Worm (Caenorhabditis elegans) whole organism, mixed stage, embryonic: ENCODE results near the gene kqt-1.

Experiments
- M03D4.4 ChIP-seq: sonication (generic microtip); optimal IDR thresholded peaks from 2 replicates; lab custom pipeline; 2017; ENCODE audit warnings: mild to moderate bottlenecking, missing genetic modification characterization, missing compliant biosample characterization
- bed-3 ChIP-seq: fragments of 200-800 bp; sonication (Bioruptor generic); optimal IDR thresholded peaks from 3 replicates; lab custom pipeline; 2018; ENCODE audit warnings: mild to moderate bottlenecking, missing genetic modification characterization, moderate library complexity, missing compliant biosample characterization
- blmp-1 ChIP-seq: fragments of 150-350 bp; optimal IDR thresholded peaks from 2 replicates; lab custom pipeline; 2014; ENCODE audit warnings: missing biosample characterization, missing genetic modification characterization
- ceh-39 ChIP-seq: fragments of 150-350 bp; optimal IDR thresholded peaks from 2 replicates; lab custom pipeline; 2014; ENCODE audit warnings: missing biosample characterization, missing genetic modification characterization
- ceh-43 ChIP-seq: fragments of 200-800 bp; sonication (Bioruptor generic); optimal IDR thresholded peaks from 2 replicates; lab custom pipeline; 2018; ENCODE audit warnings: mild to moderate bottlenecking, missing genetic modification characterization, moderate library complexity, missing compliant biosample characterization
- ceh-83 ChIP-seq: fragments of 200-800 bp; sonication (Bioruptor generic); optimal IDR thresholded peaks from 2 replicates; lab custom pipeline; 2018; ENCODE audit warnings: mild to moderate bottlenecking, missing genetic modification characterization, missing compliant biosample characterization
- ces-1 ChIP-seq: fragments of 150-350 bp; optimal IDR thresholded peaks from 2 replicates; lab custom pipeline; 2014; ENCODE audit warnings: missing biosample characterization, missing genetic modification reagents, missing genetic modification characterization
- cnd-1 ChIP-seq: fragments of 200-800 bp; sonication (Bioruptor generic); optimal IDR thresholded peaks from 2 replicates; lab custom pipeline; 2018; ENCODE audit warnings: mild to moderate bottlenecking, missing genetic modification characterization, missing compliant biosample characterization
- drap-1 ChIP-seq: fragments of 200-800 bp; sonication (Bioruptor generic); optimal IDR thresholded peaks from 3 replicates; lab custom pipeline; 2018; ENCODE audit warnings: mild to moderate bottlenecking, missing genetic modification characterization, missing compliant biosample characterization
- elt-1 ChIP-seq: sonication (generic microtip); optimal IDR thresholded peaks from 2 replicates; lab custom pipeline; 2017; ENCODE audit warnings: missing genetic modification characterization, mild to moderate bottlenecking, missing compliant biosample characterization, antibody characterized with exemption, moderate library complexity, borderline replicate concordance; ENCODE audit not compliant: insufficient read depth
- elt-3 ChIP-seq: fragments of 150-350 bp; optimal IDR thresholded peaks from 2 replicates; lab custom pipeline; 2014; ENCODE audit warnings: missing biosample characterization, missing genetic modification characterization
- flh-1 ChIP-seq: fragments of 200-800 bp; sonication (Bioruptor generic); optimal IDR thresholded peaks from 2 replicates; lab custom pipeline; 2018; ENCODE audit warnings: mild to moderate bottlenecking, missing genetic modification characterization, moderate library complexity, missing compliant biosample characterization
- hlh-1 ChIP-seq: fragments of 150-350 bp; optimal IDR thresholded peaks from 2 replicates; lab custom pipeline; 2014; ENCODE audit warnings: missing biosample characterization, missing genetic modification reagents, missing genetic modification characterization
- lin-13 ChIP-seq: fragments of 150-350 bp; optimal IDR thresholded peaks from 2 replicates; lab custom pipeline; 2014; ENCODE audit warnings: missing biosample characterization, missing genetic modification characterization
- lin-32 ChIP-seq: fragments of 200-800 bp; sonication (Bioruptor generic); optimal IDR thresholded peaks from 2 replicates; lab custom pipeline; 2018; ENCODE audit warnings: mild to moderate bottlenecking, missing genetic modification characterization, missing compliant biosample characterization
- lsy-2 ChIP-seq: fragments of 150-350 bp; optimal IDR thresholded peaks from 2 replicates; lab custom pipeline; 2014; ENCODE audit warnings: missing biosample characterization, missing genetic modification characterization
- mab-5 ChIP-seq: fragments of 150-350 bp; optimal IDR thresholded peaks from 2 replicates; lab custom pipeline; 2014; ENCODE audit warnings: missing biosample characterization, missing genetic modification characterization
- mep-1 ChIP-seq: fragments of 150-350 bp; optimal IDR thresholded peaks from 2 replicates; lab custom pipeline; 2017; ENCODE audit warnings: missing biosample characterization, missing genetic modification reagents, missing genetic modification characterization, inconsistent platforms
- mls-2 ChIP-seq: sonication (generic microtip); optimal IDR thresholded peaks from 2 replicates; lab custom pipeline; 2016; ENCODE audit warnings: mild to moderate bottlenecking, missing genetic modification characterization, moderate library complexity, missing compliant biosample characterization
- nhr-12 ChIP-seq: fragments of 150-350 bp; optimal IDR thresholded peaks from 2 replicates; lab custom pipeline; 2014; ENCODE audit warnings: missing biosample characterization, missing genetic modification characterization
- nhr-2 ChIP-seq: fragments of 150-350 bp; optimal IDR thresholded peaks from 2 replicates; lab custom pipeline; 2014; ENCODE audit warnings: missing biosample characterization, missing genetic modification characterization
- nhr-237 ChIP-seq: fragments of 150-350 bp; optimal IDR thresholded peaks from 2 replicates; lab custom pipeline; 2014; ENCODE audit warnings: missing biosample characterization, missing genetic modification characterization
- nhr-76 ChIP-seq: sonication (generic microtip); optimal IDR thresholded peaks from 2 replicates; lab custom pipeline; 2017; ENCODE audit warnings: missing biosample characterization, missing genetic modification characterization
- pha-4 ChIP-seq: fragments of 150-350 bp; optimal IDR thresholded peaks from 2 replicates; lab custom pipeline; 2018; ENCODE audit warnings: missing biosample characterization, missing genetic modification reagents, missing genetic modification characterization
- sem-2 ChIP-seq: fragments of 200-800 bp; sonication (Bioruptor generic); optimal IDR thresholded peaks from 2 replicates; lab custom pipeline; 2018; ENCODE audit warnings: mild to moderate bottlenecking, missing genetic modification characterization, missing compliant biosample characterization
- sptf-1 ChIP-seq: sonication (generic microtip); optimal IDR thresholded peaks from 2 replicates; lab custom pipeline; 2017; ENCODE audit warnings: mild to moderate bottlenecking, missing genetic modification characterization, moderate library complexity, missing compliant biosample characterization
- tbx-8 ChIP-seq: fragments of 200-800 bp; sonication (Bioruptor generic); optimal IDR thresholded peaks from 2 replicates; lab custom pipeline; 2018; ENCODE audit warnings: mild to moderate bottlenecking, missing genetic modification characterization, moderate library complexity, missing compliant biosample characterization
- unc-120 ChIP-seq: sonication (generic microtip); optimal IDR thresholded peaks from 2 replicates; lab custom pipeline; 2017; ENCODE audit warnings: missing genetic modification characterization, missing compliant biosample characterization; ENCODE audit not compliant: poor library complexity, severe bottlenecking
- unc-39 ChIP-seq: fragments of 150-350 bp; optimal IDR thresholded peaks from 2 replicates; lab custom pipeline; 2014; ENCODE audit warnings: missing biosample characterization, missing genetic modification characterization
- unc-62 ChIP-seq: fragments of 150-350 bp; optimal IDR thresholded peaks from 2 replicates; lab custom pipeline; 2014; ENCODE audit warnings: missing biosample characterization, missing genetic modification reagents, missing genetic modification characterization
- zip-8 ChIP-seq: fragments of 150-350 bp; optimal IDR thresholded peaks from 2 replicates; lab custom pipeline; 2014; ENCODE audit warnings: missing biosample characterization, missing genetic modification characterization
- ztf-11 ChIP-seq: fragments of 150-350 bp; optimal IDR thresholded peaks from 2 replicates; lab custom pipeline; 2014; ENCODE audit warnings: missing biosample characterization, missing genetic modification characterization

Gene kqt-1

ce11 chrX:6655163-6655562 lies 36.4 kb downstream of the kqt-1 start, which contains the start of gene nhr-173:
Gene nhr-173 (plus strand): TSS chrX:6655528.
- TF ChIP-seq drap-1 (no peak), M03D4.4 (tag; lab: Kevin White, UChicago) (no peak), lin-32 (GFP tag; lab: Kevin White, UChicago) (no peak), ztf-11 (no peak), cnd-1 (tag; lab: Kevin White, UChicago) (no peak), mep-1 (no peak), elt-1 (no peak), mls-2 (tag; lab: Kevin White, UChicago) (no peak), bed-3 (GFP tag; lab: Kevin White, UChicago) (no peak), ces-1 (GFP tag; lab: Kevin White, UChicago) (no peak), unc-62 (GFP tag; lab: Kevin White, UChicago) (no peak), lsy-2 (tag; lab: Kevin White, UChicago) (no peak), unc-39 (tag; lab: Kevin White, UChicago) (no peak), unc-120 (tag; lab: Kevin White, UChicago) (no peak), lin-13 (tag; lab: Kevin White, UChicago) (no peak), blmp-1 (no peak), sptf-1 (tag; lab: Kevin White, UChicago) (no peak)
- TF ChIP-seq, all 35 proteins: peak for 0

ce11 chrX:6656251-6656650 lies 37.4 kb downstream of the kqt-1 start:
- no peak for TF ChIP-seq ces-1 (GFP tag; lab: Kevin White, UChicago)
- no peak for TF ChIP-seq ztf-11
- TF ChIP-seq nhr-12 (tag; lab: Kevin White, UChicago), result no peak
- no peak for TF ChIP-seq sptf-1 (tag; lab: Kevin White, UChicago)
- TF ChIP-seq nhr-2, result no peak
- TF ChIP-seq unc-120 (tag; lab: Kevin White, UChicago), result no peak
- TF ChIP-seq bed-3 (GFP tag; lab: Kevin White, UChicago), result no peak
- TF ChIP-seq cnd-1 (tag; lab: Kevin White, UChicago), result no peak
- TF ChIP-seq tbx-8 (GFP tag; lab: Kevin White, UChicago), result no peak
- TF ChIP-seq ceh-43 (GFP tag; lab: Kevin White, UChicago), result no peak
- no peak for TF ChIP-seq lsy-2 (tag; lab: Kevin White, UChicago)
- TF ChIP-seq ceh-83 (GFP tag; lab: Kevin White, UChicago), result no peak
- TF ChIP-seq hlh-1 (tag; lab: Kevin White, UChicago), result no peak
- TF ChIP-seq sem-2, result no peak
- TF ChIP-seq unc-62 (GFP tag; lab: Kevin White, UChicago), result no peak
- no peak for TF ChIP-seq mab-5 (tag; lab: Kevin White, UChicago)
- TF ChIP-seq blmp-1, result no peak
- no peak for TF ChIP-seq elt-3 (tag; lab: Kevin White, UChicago)
- no peak for TF ChIP-seq mls-2 (tag; lab: Kevin White, UChicago)
- no peak for TF ChIP-seq pha-4 (tag; lab: Kevin White, UChicago)

- no peak for TF ChIP-seq drap-1
- no peak for TF ChIP-seq cnd-1 (tag; lab: Kevin White, UChicago)
- no peak for TF ChIP-seq bed-3 (GFP tag; lab: Kevin White, UChicago)
- TF ChIP-seq ceh-39 (tag; lab: Kevin White, UChicago), result no peak
- no peak for TF ChIP-seq ceh-43 (GFP tag; lab: Kevin White, UChicago)
- no peak for TF ChIP-seq elt-1
- no peak for TF ChIP-seq ceh-83 (GFP tag; lab: Kevin White, UChicago)
- no peak for TF ChIP-seq mep-1
- TF ChIP-seq nhr-237 (tag; lab: Kevin White, UChicago), result no peak
- no peak for TF ChIP-seq ces-1 (GFP tag; lab: Kevin White, UChicago)
Measured at ce11 chrX:6656770-6657169, 38.0 kb downstream of the kqt-1 start.

ce11 chrX:6662267-6662666 lies 43.5 kb downstream of the kqt-1 start:
- TF ChIP-seq lsy-2 (tag; lab: Kevin White, UChicago) (no peak), zip-8 (tag; lab: Kevin White, UChicago) (no peak), flh-1 (GFP tag; lab: Kevin White, UChicago) (no peak), nhr-2 (no peak), nhr-237 (tag; lab: Kevin White, UChicago) (no peak), pha-4 (tag; lab: Kevin White, UChicago) (no peak), nhr-12 (tag; lab: Kevin White, UChicago) (no peak), tbx-8 (GFP tag; lab: Kevin White, UChicago) (no peak), bed-3 (GFP tag; lab: Kevin White, UChicago) (no peak), blmp-1 (no peak), sptf-1 (tag; lab: Kevin White, UChicago) (no peak), lin-32 (GFP tag; lab: Kevin White, UChicago) (no peak), unc-120 (tag; lab: Kevin White, UChicago) (no peak), mls-2 (tag; lab: Kevin White, UChicago) (no peak), M03D4.4 (tag; lab: Kevin White, UChicago) (no peak), nhr-76 (tag; lab: Kevin White, UChicago) (no peak), ceh-39 (tag; lab: Kevin White, UChicago) (no peak), ces-1 (GFP tag; lab: Kevin White, UChicago) (no peak), hlh-1 (tag; lab: Kevin White, UChicago) (no peak), unc-39 (tag; lab: Kevin White, UChicago) (no peak)
- TF ChIP-seq, all 35 proteins: peak for 0
